Fruit fly (Drosophila melanogaster): ENCODE data around the gene CG13639.
A peak's percentile ranks its signal among the peaks of the same experiment; 100 is the strongest.

Gene CG13639

dm6 chr3R:24813637-24814301 is 46.4 kb downstream of the CG13639 start, which contains the start of the genes lili and CG34150 (continued):
- peak; percentile 61 for TF ChIP-seq Bdp1 (GFP tag; optimal IDR thresholded peaks at IDR 0.05)
- peak; percentile 73; the same call in 1 of the 2 replicates for TF ChIP-seq CG32767 (GFP tag; IDR thresholded peaks at IDR 0.05)
- TF ChIP-seq sc (optimal IDR thresholded peaks at IDR 0.05) = no peak
- TF ChIP-seq sc (GFP tag; optimal IDR thresholded peaks at IDR 0.05) = peak; percentile 36
- TF ChIP-seq CG10654 (GFP tag; optimal IDR thresholded peaks at IDR 0.05) = peak; percentile 67
- TF ChIP-seq her (GFP tag; optimal IDR thresholded peaks at IDR 0.05) = no peak
- peak; percentile 10 for TF ChIP-seq CG6765 (GFP tag; optimal IDR thresholded peaks at IDR 0.05)
- TF ChIP-seq h (optimal IDR thresholded peaks at IDR 0.05) = no peak
- TF ChIP-seq ftz-f1 (GFP tag; optimal IDR thresholded peaks at IDR 0.05) = peak; percentile 14
- peak; percentile 33 for TF ChIP-seq nom (GFP tag; optimal IDR thresholded peaks at IDR 0.05)
- peak; percentile 75 for TF ChIP-seq stwl (tag; optimal IDR thresholded peaks at IDR 0.05)
- peak; percentile 89 for TF ChIP-seq CG13424 (tag; optimal IDR thresholded peaks at IDR 0.05)
- TF ChIP-seq schlank (tag; optimal IDR thresholded peaks at IDR 0.05) = no peak
- TF ChIP-seq Doc3 (GFP tag; IDR thresholded peaks at IDR 0.05; ENCODE audit: partially characterized antibody) = peak; percentile 71
- peak; percentile 71; the same call in 2 of the 3 replicates for TF ChIP-seq Opbp (GFP tag; IDR thresholded peaks at IDR 0.05; ENCODE audit: partially characterized antibody)
- TF ChIP-seq Nf-YB (GFP tag; optimal IDR thresholded peaks at IDR 0.05) = peak; percentile 60
- TF ChIP-seq CG15696 (tag; optimal IDR thresholded peaks at IDR 0.05) = peak; percentile 82
- no peak for TF ChIP-seq CG4282 (GFP tag; optimal IDR thresholded peaks at IDR 0.05)
- peak; percentile 88 for TF ChIP-seq CG13287 (GFP tag; IDR thresholded peaks at IDR 0.05; ENCODE audit: partially characterized antibody)
- no peak for TF ChIP-seq lov (optimal IDR thresholded peaks at IDR 0.05)
- TF ChIP-seq lov (GFP tag; IDR thresholded peaks at IDR 0.05) = no peak
- peak; percentile 67 for TF ChIP-seq Dp (GFP tag; optimal IDR thresholded peaks at IDR 0.05)
- peak; percentile 73 for TF ChIP-seq inv (GFP tag; IDR thresholded peaks at IDR 0.05; ENCODE audit: partially characterized antibody)
- TF ChIP-seq Max (GFP tag; optimal IDR thresholded peaks at IDR 0.05) = peak; percentile 79
- peak; percentile 15 for TF ChIP-seq CG6254 (GFP tag; optimal IDR thresholded peaks at IDR 0.05)
- TF ChIP-seq Trl (optimal IDR thresholded peaks at IDR 0.05) = no peak
- peak; percentile 80 for TF ChIP-seq Trl (GFP tag; optimal IDR thresholded peaks at IDR 0.05)
- peak; percentile 86 for TF ChIP-seq slbo (GFP tag; IDR thresholded peaks at IDR 0.05)
- no peak for TF ChIP-seq CG43689 (GFP tag; IDR thresholded peaks at IDR 0.05)
- TF ChIP-seq Aef1 (GFP tag; IDR thresholded peaks at IDR 0.05) = peak; percentile 71
- TF ChIP-seq dpn (GFP tag; optimal IDR thresholded peaks at IDR 0.05) = peak; percentile 81
- TF ChIP-seq corto (GFP tag; optimal IDR thresholded peaks at IDR 0.05) = no peak
- peak; percentile 72 for TF ChIP-seq CG13775 (GFP tag; optimal IDR thresholded peaks at IDR 0.05)
- peak; percentile 61 for TF ChIP-seq tx (GFP tag; optimal IDR thresholded peaks at IDR 0.05)
- peak; percentile 65 to 66 for TF ChIP-seq Pdp1 (GFP tag; optimal IDR thresholded peaks at IDR 0.05)
- no peak for TF ChIP-seq Hr78 (GFP tag; optimal IDR thresholded peaks at IDR 0.05)
- peak; percentile 74 for TF ChIP-seq CG7839 (tag; optimal IDR thresholded peaks at IDR 0.05)
- TF ChIP-seq CG31388 (GFP tag; optimal IDR thresholded peaks at IDR 0.05) = peak; percentile 77
- TF ChIP-seq Sry-δ (GFP tag; optimal IDR thresholded peaks at IDR 0.05) = peak; percentile 95
- TF ChIP-seq tup (GFP tag; optimal IDR thresholded peaks at IDR 0.05) = no peak
- no peak for TF ChIP-seq NC2α (GFP tag; optimal IDR thresholded peaks at IDR 0.05)
- TF ChIP-seq tin (GFP tag; optimal IDR thresholded peaks at IDR 0.05) = peak; percentile 77
- TF ChIP-seq cg (GFP tag; optimal IDR thresholded peaks at IDR 0.05) = no peak
- peak; percentile 79 for TF ChIP-seq amos (GFP tag; IDR thresholded peaks at IDR 0.05; ENCODE audit: partially characterized antibody)
- TF ChIP-seq CG8290 (GFP tag; optimal IDR thresholded peaks at IDR 0.05) = peak; percentile 90
- TF ChIP-seq CG8290 (tag; optimal IDR thresholded peaks at IDR 0.05) = peak; percentile 19 to 21
- TF ChIP-seq hth (optimal IDR thresholded peaks at IDR 0.05) = no peak
- TF ChIP-seq Six4 (GFP tag; optimal IDR thresholded peaks at IDR 0.05) = peak; percentile 77
- TF ChIP-seq CG12071 (GFP tag; optimal IDR thresholded peaks at IDR 0.05) = no peak
- TF ChIP-seq jing (GFP tag; optimal IDR thresholded peaks at IDR 0.05) = no peak
